Worm (Caenorhabditis elegans): ENCODE results near the gene cpg-20.

The cpg-20 gene

DNA sequence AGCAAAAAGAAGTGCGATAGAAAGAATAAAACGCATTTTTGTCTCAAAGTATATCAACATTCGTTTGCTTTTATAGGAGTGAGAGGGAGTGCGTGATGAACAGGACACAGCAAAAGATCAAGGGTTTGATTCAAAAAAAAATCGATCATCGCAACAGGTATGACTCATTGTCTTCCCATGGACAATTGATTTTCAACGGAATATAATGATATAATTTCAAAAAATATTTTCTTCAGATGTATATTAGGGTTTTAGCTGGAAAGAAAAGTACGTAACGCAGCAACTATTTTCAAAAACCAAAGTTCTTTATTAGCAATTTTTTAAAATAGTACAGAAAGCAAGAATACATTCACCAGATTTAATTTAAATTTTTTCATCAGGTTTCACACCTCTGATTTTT lies 16.3 kb upstream of the cpg-20 start, which contains the start of gene K08B4.7:
TSS of gene K08B4.7 (minus strand) at position 101 of the 400 bp plus-strand sequence.
- TF ChIP-seq mdl-1 (tag; optimal IDR thresholded peaks at IDR 0.05) (no peak), lin-11 (tag; optimal IDR thresholded peaks at IDR 0.05) (no peak), mab-5 (tag; optimal IDR thresholded peaks at IDR 0.05) (no peak), fos-1 (tag; optimal IDR thresholded peaks at IDR 0.05) (peak; percentile 22), dmd-4 (tag; optimal IDR thresholded peaks at IDR 0.05) (no peak), ZK546.5 (tag; optimal IDR thresholded peaks at IDR 0.05) (no peak), unc-62 (GFP tag; optimal IDR thresholded peaks at IDR 0.05) (no peak), skn-1 (tag; optimal IDR thresholded peaks at IDR 0.05) (no peak), Y55F3AM.14 (GFP tag; optimal IDR thresholded peaks at IDR 0.05) (no peak), sma-3 (GFP tag; optimal IDR thresholded peaks at IDR 0.05) (peak; percentile 15), lin-39 (tag; optimal IDR thresholded peaks at IDR 0.05) (no peak), F13H6.1 (tag; optimal IDR thresholded peaks at IDR 0.05) (no peak), nhr-10 (tag; optimal IDR thresholded peaks at IDR 0.05) (no peak), gmeb-1 (tag; optimal IDR thresholded peaks at IDR 0.05) (no peak), ztf-4 (tag; optimal IDR thresholded peaks at IDR 0.05) (no peak), zag-1 (tag; optimal IDR thresholded peaks at IDR 0.05) (no peak), nhr-11 (tag; optimal IDR thresholded peaks at IDR 0.05) (no peak), ceh-82 (tag; optimal IDR thresholded peaks at IDR 0.05) (no peak)

- no peak for TF ChIP-seq nhr-10 (tag; optimal IDR thresholded peaks at IDR 0.05)
- TF ChIP-seq sma-9 (GFP tag; optimal IDR thresholded peaks at IDR 0.05): peak; percentile 36
- no peak for TF ChIP-seq sma-9 (tag; optimal IDR thresholded peaks at IDR 0.05)
- TF ChIP-seq lin-11 (tag; optimal IDR thresholded peaks at IDR 0.05): no peak
- TF ChIP-seq fos-1 (tag; optimal IDR thresholded peaks at IDR 0.05): peak; percentile 52
Measured at ce11 chrIV:6086479-6086878, 10.5 kb upstream of the cpg-20 start.

ce11 chrIV:6083550-6084041 lies 7.6 kb upstream of the cpg-20 start, which contains the start of gene ugt-20:
ugt-20 (minus strand) TSS chrIV:6083600.
- TF ChIP-seq nhr-21 (tag; optimal IDR thresholded peaks at IDR 0.05): no peak
- TF ChIP-seq unc-62 (GFP tag; optimal IDR thresholded peaks at IDR 0.05): no peak
- peak; percentile 28 for TF ChIP-seq egl-27 (tag; optimal IDR thresholded peaks at IDR 0.05)
- peak; percentile 84 for TF ChIP-seq fos-1 (tag; optimal IDR thresholded peaks at IDR 0.05)
- TF ChIP-seq nhr-10 (tag; optimal IDR thresholded peaks at IDR 0.05): no peak
- peak; percentile 74 for TF ChIP-seq gmeb-1 (tag; optimal IDR thresholded peaks at IDR 0.05)
- TF ChIP-seq nhr-129 (tag; optimal IDR thresholded peaks at IDR 0.05): peak; percentile 48
- TF ChIP-seq crh-2 (tag; optimal IDR thresholded peaks at IDR 0.05): peak; percentile 80
- TF ChIP-seq ztf-4 (tag; optimal IDR thresholded peaks at IDR 0.05): no peak
- TF ChIP-seq R02D3.7 (tag; optimal IDR thresholded peaks at IDR 0.05): no peak
- TF ChIP-seq unc-55 (GFP tag; optimal IDR thresholded peaks at IDR 0.05): no peak
- peak in 1 of 2 experiments; percentile 26 for TF ChIP-seq mdl-1 (tag; optimal IDR thresholded peaks at IDR 0.05)
- TF ChIP-seq lin-11 (tag; optimal IDR thresholded peaks at IDR 0.05): no peak
- TF ChIP-seq ztf-11 (tag; optimal IDR thresholded peaks at IDR 0.05): no peak
- peak; percentile 93 for TF ChIP-seq sma-9 (GFP tag; optimal IDR thresholded peaks at IDR 0.05)
- TF ChIP-seq sma-9 (tag; optimal IDR thresholded peaks at IDR 0.05): no peak
- peak; percentile 74 for TF ChIP-seq sma-3 (GFP tag; optimal IDR thresholded peaks at IDR 0.05)
- TF ChIP-seq nhr-11 (tag; optimal IDR thresholded peaks at IDR 0.05): no peak
- TF ChIP-seq unc-39 (tag; optimal IDR thresholded peaks at IDR 0.05): no peak
- TF ChIP-seq nhr-25 (tag; optimal IDR thresholded peaks at IDR 0.05): peak; percentile 6
- TF ChIP-seq skn-1 (tag; optimal IDR thresholded peaks at IDR 0.05): no peak
- TF ChIP-seq F13H6.1 (tag; optimal IDR thresholded peaks at IDR 0.05): peak; percentile 54
- no peak for TF ChIP-seq ztf-1 (GFP tag; conservative IDR thresholded peaks at IDR 0.05)
- TF ChIP-seq nhr-12 (tag; optimal IDR thresholded peaks at IDR 0.05): no peak
- TF ChIP-seq nhr-77 (tag; optimal IDR thresholded peaks at IDR 0.05): no peak

ce11 chrIV:6079925-6080324 lies 3.9 kb upstream of the cpg-20 start, which contains the start of gene ugt-19:
ugt-19 (minus strand) TSS chrIV:6079952.
- TF ChIP-seq nhr-23 (tag; optimal IDR thresholded peaks at IDR 0.05) (no peak), nhr-129 (tag; optimal IDR thresholded peaks at IDR 0.05) (peak; percentile 25), fos-1 (tag; optimal IDR thresholded peaks at IDR 0.05) (peak; percentile 74), sma-9 (GFP tag; optimal IDR thresholded peaks at IDR 0.05) (peak; percentile 40), sma-9 (tag; optimal IDR thresholded peaks at IDR 0.05) (no peak)

ce11 chrIV:6071026-6071425 lies 5.0 kb downstream of the cpg-20 start:
- no peak for TF ChIP-seq nhr-6 (tag; optimal IDR thresholded peaks at IDR 0.05)
- TF ChIP-seq unc-55 (GFP tag; optimal IDR thresholded peaks at IDR 0.05): no peak
- TF ChIP-seq alr-1 (tag; optimal IDR thresholded peaks at IDR 0.05): no peak
- no peak for TF ChIP-seq ztf-11 (tag; optimal IDR thresholded peaks at IDR 0.05)
- TF ChIP-seq mdl-1 (tag; optimal IDR thresholded peaks at IDR 0.05): no peak
- TF ChIP-seq unc-62 (GFP tag; optimal IDR thresholded peaks at IDR 0.05): no peak
- no peak for TF ChIP-seq aly-2 (tag; optimal IDR thresholded peaks at IDR 0.05)
- no peak for TF ChIP-seq sem-4 (tag; optimal IDR thresholded peaks at IDR 0.05)
- TF ChIP-seq ztf-1 (GFP tag; conservative IDR thresholded peaks at IDR 0.05): no peak
- TF ChIP-seq sma-3 (GFP tag; optimal IDR thresholded peaks at IDR 0.05): no peak
- no peak for TF ChIP-seq blmp-1 (tag; optimal IDR thresholded peaks at IDR 0.05; ENCODE audit: insufficient read depth)
- no peak for TF ChIP-seq nhr-11 (tag; optimal IDR thresholded peaks at IDR 0.05)
- no peak for TF ChIP-seq nhr-129 (tag; optimal IDR thresholded peaks at IDR 0.05)
- TF ChIP-seq nhr-12 (tag; optimal IDR thresholded peaks at IDR 0.05): no peak
- TF ChIP-seq sma-9 (GFP tag; optimal IDR thresholded peaks at IDR 0.05): no peak
- no peak for TF ChIP-seq sma-9 (tag; optimal IDR thresholded peaks at IDR 0.05)
- no peak for TF ChIP-seq ceh-16 (tag; optimal IDR thresholded peaks at IDR 0.05)
- TF ChIP-seq egl-27 (tag; optimal IDR thresholded peaks at IDR 0.05): no peak
- no peak for TF ChIP-seq elt-1 (tag; optimal IDR thresholded peaks at IDR 0.05)

Measured in whole organism, L2 larva.